Fruit fly (Drosophila melanogaster): Measurements from ENCODE around the gene cad.

The cad gene

dm6 chr2L:20759809-20760485 lies 10.6 kb upstream of the cad start (continued):
- TF ChIP-seq eve (GFP tag; optimal IDR thresholded peaks at IDR 0.05) = no peak
- no peak for TF ChIP-seq CG6654 (GFP tag; optimal IDR thresholded peaks at IDR 0.05)
- TF ChIP-seq Hmr (GFP tag; optimal IDR thresholded peaks at IDR 0.05) = peak; percentile 51
- TF ChIP-seq CG13296 (GFP tag; optimal IDR thresholded peaks at IDR 0.05) = peak; percentile 19
- peak; percentile 72 for TF ChIP-seq nmo (GFP tag; optimal IDR thresholded peaks at IDR 0.05)
- TF ChIP-seq CG11504 (tag; optimal IDR thresholded peaks at IDR 0.05) = peak; percentile 77
- TF ChIP-seq Tbp (GFP tag; optimal IDR thresholded peaks at IDR 0.05) = no peak
- TF ChIP-seq CG18599 (GFP tag; optimal IDR thresholded peaks at IDR 0.05) = peak; percentile 50
- TF ChIP-seq CG3995 (GFP tag; optimal IDR thresholded peaks at IDR 0.05) = no peak
- peak; percentile 12 for TF ChIP-seq trem (tag; optimal IDR thresholded peaks at IDR 0.05)
- TF ChIP-seq Med (GFP tag) = peak; percentile 76
- no peak for TF ChIP-seq CG32772 (GFP tag; IDR thresholded peaks at IDR 0.05)
- TF ChIP-seq CG10274 (GFP tag; optimal IDR thresholded peaks at IDR 0.05) = no peak
- TF ChIP-seq croc (GFP tag; conservative IDR thresholded peaks at IDR 0.05) = no peak; the same call in 2 of the 3 replicates
- peak; percentile 61 for TF ChIP-seq Blimp-1 (GFP tag; optimal IDR thresholded peaks at IDR 0.05)
- peak; percentile 23 for TF ChIP-seq CG4820 (GFP tag; optimal IDR thresholded peaks at IDR 0.05)
- no peak for TF ChIP-seq aop (GFP tag; IDR thresholded peaks at IDR 0.05)
- no peak for TF ChIP-seq E2f2 (GFP tag; IDR thresholded peaks at IDR 0.05)
- no peak for TF ChIP-seq CG18764 (GFP tag; optimal IDR thresholded peaks at IDR 0.05)
- TF ChIP-seq CrebB (tag; optimal IDR thresholded peaks at IDR 0.05) = no peak
- no peak for TF ChIP-seq CG12236 (GFP tag; optimal IDR thresholded peaks at IDR 0.05)
- no peak for TF ChIP-seq zen (tag; optimal IDR thresholded peaks at IDR 0.05)
- TF ChIP-seq MBD-R2 (GFP tag; IDR thresholded peaks at IDR 0.05) = no peak
- no peak for TF ChIP-seq luna (GFP tag; optimal IDR thresholded peaks at IDR 0.05)
- TF ChIP-seq Dip2 (GFP tag; IDR thresholded peaks at IDR 0.05) = no peak
- TF ChIP-seq ftz-f1 (GFP tag; optimal IDR thresholded peaks at IDR 0.05) = no peak
- TF ChIP-seq CG33213 (GFP tag; optimal IDR thresholded peaks at IDR 0.05) = no peak
- no peak for TF ChIP-seq az2 (GFP tag; optimal IDR thresholded peaks at IDR 0.05)
- no peak for TF ChIP-seq CG7271 (tag; optimal IDR thresholded peaks at IDR 0.05)
- no peak; the same call in 1 of the 2 replicates for TF ChIP-seq ssp (GFP tag; IDR thresholded peaks at IDR 0.05)
- TF ChIP-seq CG7372 (GFP tag; IDR thresholded peaks at IDR 0.05) = no peak
- TF ChIP-seq Dek (tag; optimal IDR thresholded peaks at IDR 0.05) = peak; percentile 43
- TF ChIP-seq CG13424 (tag; optimal IDR thresholded peaks at IDR 0.05) = peak; percentile 58
- TF ChIP-seq Ptx1 (GFP tag; IDR thresholded peaks at IDR 0.05) = peak; percentile 58
- TF ChIP-seq gem (tag; optimal IDR thresholded peaks at IDR 0.05) = peak; percentile 79
- peak; percentile 39 for TF ChIP-seq CG4328 (GFP tag; optimal IDR thresholded peaks at IDR 0.05)
- TF ChIP-seq tup (GFP tag; optimal IDR thresholded peaks at IDR 0.05) = no peak
- TF ChIP-seq wor (GFP tag; IDR thresholded peaks at IDR 0.05) = 0 out of 2 replicates have a peak, but pooled peaks have one; percentile 25
- peak; percentile 14 for TF ChIP-seq CG10654 (GFP tag; optimal IDR thresholded peaks at IDR 0.05)
- peak; percentile 78 for TF ChIP-seq CG7839 (tag; optimal IDR thresholded peaks at IDR 0.05)
- no peak for TF ChIP-seq CG7745 (tag; optimal IDR thresholded peaks at IDR 0.05)
- peak; percentile 53 for TF ChIP-seq CG30403 (GFP tag; optimal IDR thresholded peaks at IDR 0.05)
- TF ChIP-seq YL-1 (GFP tag; optimal IDR thresholded peaks at IDR 0.05) = no peak
- peak; percentile 45 for TF ChIP-seq fd96Cb (tag; optimal IDR thresholded peaks at IDR 0.05)
- peak; percentile 10 for TF ChIP-seq CG18476 (GFP tag; optimal IDR thresholded peaks at IDR 0.05)
- TF ChIP-seq CG3065 (GFP tag; optimal IDR thresholded peaks at IDR 0.05) = no peak
- TF ChIP-seq D (optimal IDR thresholded peaks at IDR 0.05) = no peak
- peak; percentile 35 for TF ChIP-seq D (GFP tag; optimal IDR thresholded peaks at IDR 0.05)
- peak; percentile 53 for TF ChIP-seq Fer3 (tag; optimal IDR thresholded peaks at IDR 0.05)
- TF ChIP-seq Hsf (GFP tag; optimal IDR thresholded peaks at IDR 0.05) = peak; percentile 27

Measured in whole organism, embryonic.